Worm (Caenorhabditis elegans) whole organism, L3 larva: ENCODE results near the gene ctsa-4.2.

Experiments used
- R02D3.7 ChIP-seq: fragments of 150-350 bp; optimal IDR thresholded peaks from 2 replicates; lab custom pipeline; 2014; ENCODE audit warnings: missing biosample characterization, missing genetic modification characterization
- aly-2 ChIP-seq: fragments of 150-350 bp; optimal IDR thresholded peaks from 2 replicates; lab custom pipeline; 2014; ENCODE audit warnings: missing biosample characterization, missing genetic modification characterization
- ama-1 ChIP-seq: fragments of 150-350 bp; optimal IDR thresholded peaks from 2 replicates; lab custom pipeline; 2018
- ceh-16 ChIP-seq: sonication (generic microtip); optimal IDR thresholded peaks from 2 replicates; lab custom pipeline; 2017; ENCODE audit warnings: missing biosample characterization, missing genetic modification characterization
- ceh-28 ChIP-seq: fragments of 150-350 bp; optimal IDR thresholded peaks from 2 replicates; lab custom pipeline; 2014; ENCODE audit warnings: missing biosample characterization, missing genetic modification reagents, missing genetic modification characterization
- ceh-82 ChIP-seq: fragments of 150-350 bp; optimal IDR thresholded peaks from 2 replicates; lab custom pipeline; 2014; ENCODE audit warnings: missing biosample characterization, missing genetic modification characterization
- ceh-9 ChIP-seq: sonication (generic microtip); optimal IDR thresholded peaks from 2 replicates; lab custom pipeline; 2018; ENCODE audit warnings: missing biosample characterization, missing genetic modification characterization
- egl-5 ChIP-seq: fragments of 150-350 bp; optimal IDR thresholded peaks from 2 replicates; lab custom pipeline; 2017; ENCODE audit warnings: missing biosample characterization, missing genetic modification reagents, missing genetic modification characterization, inconsistent platforms
- elt-1 ChIP-seq: fragments of 150-350 bp; optimal IDR thresholded peaks from 2 replicates; lab custom pipeline; 2014; ENCODE audit warnings: missing biosample characterization, missing genetic modification characterization
- elt-2 ChIP-seq: sonication (generic microtip); optimal IDR thresholded peaks from 2 replicates; lab custom pipeline; 2016; ENCODE audit warnings: missing genetic modification reagents, mild to moderate bottlenecking, missing genetic modification characterization, missing compliant biosample characterization
- eor-1 ChIP-seq, 2 experiments: fragments of 150-350 bp; optimal IDR thresholded peaks; 2 replicates each; lab custom pipeline; 2014 to 2018; ENCODE audit warnings: missing biosample characterization in 2 of 2, missing genetic modification characterization in 2 of 2
- fkh-10 ChIP-seq: sonication (generic microtip); optimal IDR thresholded peaks from 2 replicates; lab custom pipeline; 2017; ENCODE audit warnings: missing biosample characterization, missing genetic modification reagents, missing genetic modification characterization
- fkh-2 ChIP-seq: fragments of 150-350 bp; optimal IDR thresholded peaks from 2 replicates; lab custom pipeline; 2014; ENCODE audit warnings: missing biosample characterization, missing genetic modification reagents, missing genetic modification characterization
- fos-1 ChIP-seq: fragments of 150-350 bp; optimal IDR thresholded peaks from 2 replicates; lab custom pipeline; 2014; ENCODE audit warnings: missing biosample characterization, missing genetic modification characterization
- lin-15B ChIP-seq: fragments of 150-350 bp; optimal IDR thresholded peaks from 2 replicates; lab custom pipeline; 2014; ENCODE audit warnings: missing biosample characterization, missing genetic modification characterization
- lin-39 ChIP-seq: fragments of 150-350 bp; optimal IDR thresholded peaks from 2 replicates; lab custom pipeline; 2018; ENCODE audit warnings: missing biosample characterization, missing genetic modification reagents, missing genetic modification characterization
- lsy-12 ChIP-seq: sonication (generic microtip); optimal IDR thresholded peaks from 2 replicates; lab custom pipeline; 2016; ENCODE audit warnings: mild to moderate bottlenecking, missing genetic modification characterization, missing compliant biosample characterization
- mdl-1 ChIP-seq: fragments of 150-350 bp; optimal IDR thresholded peaks from 2 replicates; lab custom pipeline; 2014; ENCODE audit warnings: missing biosample characterization, missing genetic modification characterization
- mml-1 ChIP-seq: fragments of 150-350 bp; sonication (generic microtip); optimal IDR thresholded peaks from 3 replicates; lab custom pipeline; 2014; ENCODE audit warnings: missing biosample characterization, missing genetic modification characterization
- nfya-1 ChIP-seq: sonication (generic microtip); optimal IDR thresholded peaks from 2 replicates; lab custom pipeline; 2017; ENCODE audit warnings: missing genetic modification characterization, mild to moderate bottlenecking, missing compliant biosample characterization, antibody characterized with exemption, moderate library complexity; ENCODE audit not compliant: insufficient read depth
- nhr-11 ChIP-seq: fragments of 150-350 bp; optimal IDR thresholded peaks from 2 replicates; lab custom pipeline; 2014; ENCODE audit warnings: missing biosample characterization, missing genetic modification characterization
- nhr-12 ChIP-seq: fragments of 150-350 bp; optimal IDR thresholded peaks from 2 replicates; lab custom pipeline; 2014; ENCODE audit warnings: missing biosample characterization, missing genetic modification characterization
- nhr-23 ChIP-seq: fragments of 150-350 bp; optimal IDR thresholded peaks from 2 replicates; lab custom pipeline; 2014; ENCODE audit warnings: missing biosample characterization, missing genetic modification reagents, missing genetic modification characterization
- nhr-237 ChIP-seq: fragments of 150-350 bp; optimal IDR thresholded peaks from 2 replicates; lab custom pipeline; 2014; ENCODE audit warnings: missing biosample characterization, missing genetic modification characterization
- nhr-25 ChIP-seq: sonication (generic microtip); optimal IDR thresholded peaks from 2 replicates; lab custom pipeline; 2017; ENCODE audit warnings: missing biosample characterization, missing genetic modification characterization
- nhr-28 ChIP-seq: fragments of 150-350 bp; optimal IDR thresholded peaks from 2 replicates; lab custom pipeline; 2014; ENCODE audit warnings: missing biosample characterization, missing genetic modification characterization
- nhr-43 ChIP-seq: sonication (generic microtip); optimal IDR thresholded peaks from 2 replicates; lab custom pipeline; 2016; ENCODE audit warnings: mild to moderate bottlenecking, missing genetic modification characterization, missing compliant biosample characterization; ENCODE audit not compliant: poor library complexity, severe bottlenecking
- nhr-67 ChIP-seq: fragments of 150-350 bp; optimal IDR thresholded peaks from 2 replicates; lab custom pipeline; 2014; ENCODE audit warnings: missing biosample characterization, missing genetic modification characterization
- nhr-76 ChIP-seq: fragments of 150-350 bp; sonication (generic microtip); optimal IDR thresholded peaks from 5 replicates; lab custom pipeline; 2014; ENCODE audit warnings: missing biosample characterization, missing genetic modification characterization
- pha-4 ChIP-seq: fragments of 150-350 bp; optimal IDR thresholded peaks from 2 replicates; lab custom pipeline; 2014; ENCODE audit warnings: missing biosample characterization, missing genetic modification reagents, missing genetic modification characterization
- pqm-1 ChIP-seq: fragments of 150-350 bp; optimal IDR thresholded peaks from 2 replicates; lab custom pipeline; 2017; ENCODE audit warnings: missing biosample characterization, missing genetic modification characterization, inconsistent platforms
- sea-2 ChIP-seq: fragments of 150-350 bp; sonication (generic microtip); optimal IDR thresholded peaks from 4 replicates; lab custom pipeline; 2014; ENCODE audit warnings: missing biosample characterization, missing genetic modification reagents, missing genetic modification characterization
- skn-1 ChIP-seq: fragments of 150-350 bp; optimal IDR thresholded peaks from 2 replicates; lab custom pipeline; 2014; ENCODE audit warnings: missing biosample characterization, missing genetic modification characterization
- snpc-4 ChIP-seq: fragments of 150-350 bp; optimal IDR thresholded peaks from 2 replicates; lab custom pipeline; 2014; ENCODE audit warnings: missing biosample characterization, missing genetic modification characterization
- tbx-2 ChIP-seq: sonication (generic microtip); optimal IDR thresholded peaks from 2 replicates; lab custom pipeline; 2016; ENCODE audit warnings: mild to moderate bottlenecking, missing genetic modification characterization, missing compliant biosample characterization
- unc-62 ChIP-seq: fragments of 150-350 bp; sonication (generic microtip); optimal IDR thresholded peaks from 4 replicates; lab custom pipeline; 2014; ENCODE audit warnings: missing biosample characterization, missing genetic modification reagents, missing genetic modification characterization
- zag-1 ChIP-seq: fragments of 150-350 bp; optimal IDR thresholded peaks from 2 replicates; lab custom pipeline; 2014; ENCODE audit warnings: missing biosample characterization, missing genetic modification characterization
- ztf-11 ChIP-seq: fragments of 150-350 bp; optimal IDR thresholded peaks from 2 replicates; lab custom pipeline; 2014; ENCODE audit warnings: missing biosample characterization, missing genetic modification characterization
- ztf-4 ChIP-seq: fragments of 150-350 bp; optimal IDR thresholded peaks from 2 replicates; lab custom pipeline; 2014; ENCODE audit warnings: missing biosample characterization, missing genetic modification characterization

The ctsa-4.2 gene

DNA sequence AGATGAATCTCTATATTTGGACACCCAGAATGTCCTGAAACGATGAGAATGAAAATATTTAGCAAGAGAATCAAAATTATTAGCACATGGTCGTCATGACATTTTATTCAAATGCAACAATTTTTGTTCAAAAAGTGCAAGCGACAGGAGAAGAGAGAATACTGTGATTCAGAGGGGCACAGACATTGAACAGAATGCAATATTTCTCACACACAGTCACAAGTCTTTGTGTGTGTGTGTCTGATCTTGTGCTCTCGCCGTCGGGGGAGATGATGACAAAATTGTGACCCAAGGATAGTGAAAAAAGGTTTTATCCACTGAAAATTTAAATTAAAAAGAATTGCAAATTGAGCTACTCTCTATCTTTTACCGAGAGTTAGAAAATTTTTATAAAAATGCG lies 9.1 kb upstream of the ctsa-4.2 start:
- TF ChIP-seq ztf-4 (tag; lab: Kevin White, UChicago) (no peak), nhr-43 (tag; lab: Kevin White, UChicago) (no peak), nhr-12 (no peak), nhr-11 (tag; lab: Kevin White, UChicago) (no peak), mml-1 (tag; lab: Kevin White, UChicago) (no peak), nhr-28 (tag; lab: Kevin White, UChicago) (no peak), nfya-1 (tag; lab: Kevin White, UChicago) (no peak), ceh-16 (tag; lab: Kevin White, UChicago) (no peak), ceh-82 (tag; lab: Kevin White, UChicago) (no peak), ceh-28 (no peak), zag-1 (tag; lab: Kevin White, UChicago) (no peak), sea-2 (GFP tag; lab: Kevin White, UChicago) (no peak), nhr-67 (tag; lab: Kevin White, UChicago) (no peak), lsy-12 (no peak), nhr-76 (tag; lab: Kevin White, UChicago) (no peak), ama-1 (lab: Kevin White, UChicago) (no peak), skn-1 (tag; lab: Kevin White, UChicago) (no peak), nhr-25 (tag; lab: Kevin White, UChicago) (no peak), eor-1 (tag; optimal IDR thresholded peaks at IDR 0.05; lab: Kevin White, UChicago) (no peak), pha-4 (no peak)

DNA sequence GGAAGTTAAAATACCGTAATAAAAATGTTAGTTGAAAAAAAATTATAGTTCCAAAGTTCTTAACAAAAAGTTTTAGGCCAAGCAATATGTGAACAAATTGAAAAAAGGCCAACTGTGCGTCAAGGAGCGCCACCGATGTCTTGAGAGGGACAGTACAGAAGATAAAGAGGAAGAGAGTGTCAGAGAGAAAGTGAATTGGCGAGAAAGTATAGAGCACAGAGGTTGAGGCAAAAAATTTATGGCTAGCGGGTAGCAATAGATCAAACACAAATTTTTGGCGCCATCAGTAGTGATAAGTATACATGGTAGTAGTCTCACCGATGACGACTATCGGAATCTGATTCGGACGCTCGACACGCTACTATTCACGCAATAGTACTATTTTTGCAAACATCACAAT lies 8.0 kb upstream of the ctsa-4.2 start:
- TF ChIP-seq R02D3.7 (tag; lab: Kevin White, UChicago) (no peak), unc-62 (GFP tag; lab: Kevin White, UChicago) (no peak), lin-39 (no peak), aly-2 (tag; lab: Kevin White, UChicago) (no peak), lin-15B (tag; lab: Kevin White, UChicago) (no peak), tbx-2 (no peak), ztf-4 (tag; lab: Kevin White, UChicago) (no peak), fkh-10 (no peak), ztf-11 (tag; lab: Kevin White, UChicago) (no peak), snpc-4 (tag; lab: Kevin White, UChicago) (no peak), pqm-1 (tag; lab: Kevin White, UChicago) (peak; percentile 44), ceh-28 (no peak), mdl-1 (tag; lab: Kevin White, UChicago) (no peak), ama-1 (lab: Kevin White, UChicago) (peak; percentile 51), egl-5 (tag; lab: Kevin White, UChicago) (no peak), fos-1 (tag; lab: Kevin White, UChicago) (no peak), nhr-237 (tag; lab: Kevin White, UChicago) (no peak), nhr-76 (tag; lab: Kevin White, UChicago) (no peak), nhr-12 (no peak), fkh-2 (tag; lab: Kevin White, UChicago) (no peak), pha-4 (no peak), nfya-1 (tag; lab: Kevin White, UChicago) (peak; percentile 23), elt-2 (tag; lab: Kevin White, UChicago) (peak; percentile 56), nhr-67 (tag; lab: Kevin White, UChicago) (no peak), sea-2 (GFP tag; lab: Kevin White, UChicago) (no peak), ceh-9 (no peak), lsy-12 (no peak)

DNA sequence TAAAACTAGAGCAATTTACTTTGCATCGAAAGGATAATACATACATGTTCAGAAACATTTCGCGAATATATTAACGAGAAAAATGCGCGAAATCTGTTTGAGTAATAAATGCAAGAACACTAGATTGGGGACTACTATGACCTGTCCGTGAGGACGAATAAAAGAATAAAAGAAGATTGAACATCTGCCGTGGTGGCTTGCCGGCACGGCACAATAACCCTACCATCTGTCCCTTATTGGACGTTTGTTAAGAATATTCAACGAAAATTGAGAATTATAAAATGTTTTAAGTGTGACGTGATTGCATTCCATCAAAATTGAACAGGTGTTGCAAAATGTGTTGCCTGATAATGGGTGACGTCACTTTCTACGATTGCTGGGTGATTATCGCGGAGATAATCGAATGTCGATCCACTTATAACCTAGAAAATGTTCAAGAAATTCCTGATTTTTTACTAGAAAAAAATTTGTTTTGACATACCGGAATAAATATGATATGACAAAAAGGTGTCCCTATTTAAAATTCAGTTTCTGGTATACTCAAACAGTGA lies 6.8 kb upstream of the ctsa-4.2 start:
- TF ChIP-seq nhr-23 (tag; lab: Kevin White, UChicago) (peak; percentile 16), elt-1 (peak; percentile 71), mml-1 (tag; lab: Kevin White, UChicago) (no peak), nhr-67 (tag; lab: Kevin White, UChicago) (no peak), ztf-4 (tag; lab: Kevin White, UChicago) (no peak)
- TF ChIP-seq, all 47 proteins: peak for 2
